Worm (Caenorhabditis elegans) whole organism, mixed stage, embryonic: Measurements from ENCODE around the gene srv-28.
A peak's percentile ranks its signal among the peaks of the same experiment; 100 is the strongest.

ENCODE experiments used
- M03D4.4 ChIP-seq: sonication (generic microtip); optimal IDR thresholded peaks from 2 replicates; lab custom pipeline; 2017; ENCODE audit warnings: mild to moderate bottlenecking, missing genetic modification characterization, missing compliant biosample characterization
- bed-3 ChIP-seq: fragments of 200-800 bp; sonication (Bioruptor generic); optimal IDR thresholded peaks from 3 replicates; lab custom pipeline; 2018; ENCODE audit warnings: mild to moderate bottlenecking, missing genetic modification characterization, moderate library complexity, missing compliant biosample characterization
- blmp-1 ChIP-seq: fragments of 150-350 bp; optimal IDR thresholded peaks from 2 replicates; lab custom pipeline; 2014; ENCODE audit warnings: missing biosample characterization, missing genetic modification characterization
- ceh-39 ChIP-seq: fragments of 150-350 bp; optimal IDR thresholded peaks from 2 replicates; lab custom pipeline; 2014; ENCODE audit warnings: missing biosample characterization, missing genetic modification characterization
- ceh-43 ChIP-seq: fragments of 200-800 bp; sonication (Bioruptor generic); optimal IDR thresholded peaks from 2 replicates; lab custom pipeline; 2018; ENCODE audit warnings: mild to moderate bottlenecking, missing genetic modification characterization, moderate library complexity, missing compliant biosample characterization
- ceh-83 ChIP-seq: fragments of 200-800 bp; sonication (Bioruptor generic); optimal IDR thresholded peaks from 2 replicates; lab custom pipeline; 2018; ENCODE audit warnings: mild to moderate bottlenecking, missing genetic modification characterization, missing compliant biosample characterization
- ces-1 ChIP-seq: fragments of 150-350 bp; optimal IDR thresholded peaks from 2 replicates; lab custom pipeline; 2014; ENCODE audit warnings: missing biosample characterization, missing genetic modification reagents, missing genetic modification characterization
- cnd-1 ChIP-seq: fragments of 200-800 bp; sonication (Bioruptor generic); optimal IDR thresholded peaks from 2 replicates; lab custom pipeline; 2018; ENCODE audit warnings: mild to moderate bottlenecking, missing genetic modification characterization, missing compliant biosample characterization
- drap-1 ChIP-seq: fragments of 200-800 bp; sonication (Bioruptor generic); optimal IDR thresholded peaks from 3 replicates; lab custom pipeline; 2018; ENCODE audit warnings: mild to moderate bottlenecking, missing genetic modification characterization, missing compliant biosample characterization
- elt-3 ChIP-seq: fragments of 150-350 bp; optimal IDR thresholded peaks from 2 replicates; lab custom pipeline; 2014; ENCODE audit warnings: missing biosample characterization, missing genetic modification characterization
- flh-1 ChIP-seq: fragments of 200-800 bp; sonication (Bioruptor generic); optimal IDR thresholded peaks from 2 replicates; lab custom pipeline; 2018; ENCODE audit warnings: mild to moderate bottlenecking, missing genetic modification characterization, moderate library complexity, missing compliant biosample characterization
- ham-2 ChIP-seq: fragments of 200-800 bp; sonication (Bioruptor generic); optimal IDR thresholded peaks from 2 replicates; lab custom pipeline; 2018; ENCODE audit warnings: mild to moderate bottlenecking, missing genetic modification characterization, missing compliant biosample characterization
- hlh-1 ChIP-seq: fragments of 150-350 bp; optimal IDR thresholded peaks from 2 replicates; lab custom pipeline; 2014; ENCODE audit warnings: missing biosample characterization, missing genetic modification reagents, missing genetic modification characterization
- lin-13 ChIP-seq: fragments of 150-350 bp; optimal IDR thresholded peaks from 2 replicates; lab custom pipeline; 2014; ENCODE audit warnings: missing biosample characterization, missing genetic modification characterization
- lin-32 ChIP-seq: fragments of 200-800 bp; sonication (Bioruptor generic); optimal IDR thresholded peaks from 2 replicates; lab custom pipeline; 2018; ENCODE audit warnings: mild to moderate bottlenecking, missing genetic modification characterization, missing compliant biosample characterization
- lsy-2 ChIP-seq: fragments of 150-350 bp; optimal IDR thresholded peaks from 2 replicates; lab custom pipeline; 2014; ENCODE audit warnings: missing biosample characterization, missing genetic modification characterization
- mab-5 ChIP-seq: fragments of 150-350 bp; optimal IDR thresholded peaks from 2 replicates; lab custom pipeline; 2014; ENCODE audit warnings: missing biosample characterization, missing genetic modification characterization
- mep-1 ChIP-seq: fragments of 150-350 bp; optimal IDR thresholded peaks from 2 replicates; lab custom pipeline; 2017; ENCODE audit warnings: missing biosample characterization, missing genetic modification reagents, missing genetic modification characterization, inconsistent platforms
- mls-2 ChIP-seq: sonication (generic microtip); optimal IDR thresholded peaks from 2 replicates; lab custom pipeline; 2016; ENCODE audit warnings: mild to moderate bottlenecking, missing genetic modification characterization, moderate library complexity, missing compliant biosample characterization
- nhr-2 ChIP-seq: fragments of 150-350 bp; optimal IDR thresholded peaks from 2 replicates; lab custom pipeline; 2014; ENCODE audit warnings: missing biosample characterization, missing genetic modification characterization
- nhr-237 ChIP-seq: fragments of 150-350 bp; optimal IDR thresholded peaks from 2 replicates; lab custom pipeline; 2014; ENCODE audit warnings: missing biosample characterization, missing genetic modification characterization
- nhr-28 ChIP-seq: fragments of 150-350 bp; optimal IDR thresholded peaks from 2 replicates; lab custom pipeline; 2014; ENCODE audit warnings: missing biosample characterization, missing genetic modification characterization
- nhr-76 ChIP-seq: sonication (generic microtip); optimal IDR thresholded peaks from 2 replicates; lab custom pipeline; 2017; ENCODE audit warnings: missing biosample characterization, missing genetic modification characterization
- pha-4 ChIP-seq: fragments of 150-350 bp; optimal IDR thresholded peaks from 2 replicates; lab custom pipeline; 2018; ENCODE audit warnings: missing biosample characterization, missing genetic modification reagents, missing genetic modification characterization
- sem-2 ChIP-seq: fragments of 200-800 bp; sonication (Bioruptor generic); optimal IDR thresholded peaks from 2 replicates; lab custom pipeline; 2018; ENCODE audit warnings: mild to moderate bottlenecking, missing genetic modification characterization, missing compliant biosample characterization
- snpc-4 ChIP-seq: fragments of 150-350 bp; optimal IDR thresholded peaks from 2 replicates; lab custom pipeline; 2014; ENCODE audit warnings: missing biosample characterization, missing genetic modification characterization
- sptf-1 ChIP-seq: sonication (generic microtip); optimal IDR thresholded peaks from 2 replicates; lab custom pipeline; 2017; ENCODE audit warnings: mild to moderate bottlenecking, missing genetic modification characterization, moderate library complexity, missing compliant biosample characterization
- tbx-8 ChIP-seq: fragments of 200-800 bp; sonication (Bioruptor generic); optimal IDR thresholded peaks from 2 replicates; lab custom pipeline; 2018; ENCODE audit warnings: mild to moderate bottlenecking, missing genetic modification characterization, moderate library complexity, missing compliant biosample characterization
- unc-120 ChIP-seq: sonication (generic microtip); optimal IDR thresholded peaks from 2 replicates; lab custom pipeline; 2017; ENCODE audit warnings: missing genetic modification characterization, missing compliant biosample characterization; ENCODE audit not compliant: poor library complexity, severe bottlenecking
- unc-39 ChIP-seq: fragments of 150-350 bp; optimal IDR thresholded peaks from 2 replicates; lab custom pipeline; 2014; ENCODE audit warnings: missing biosample characterization, missing genetic modification characterization
- unc-62 ChIP-seq: fragments of 150-350 bp; optimal IDR thresholded peaks from 2 replicates; lab custom pipeline; 2014; ENCODE audit warnings: missing biosample characterization, missing genetic modification reagents, missing genetic modification characterization
- zip-8 ChIP-seq: fragments of 150-350 bp; optimal IDR thresholded peaks from 2 replicates; lab custom pipeline; 2014; ENCODE audit warnings: missing biosample characterization, missing genetic modification characterization
- ztf-11 ChIP-seq: fragments of 150-350 bp; optimal IDR thresholded peaks from 2 replicates; lab custom pipeline; 2014; ENCODE audit warnings: missing biosample characterization, missing genetic modification characterization

srv-28 gene

DNA sequence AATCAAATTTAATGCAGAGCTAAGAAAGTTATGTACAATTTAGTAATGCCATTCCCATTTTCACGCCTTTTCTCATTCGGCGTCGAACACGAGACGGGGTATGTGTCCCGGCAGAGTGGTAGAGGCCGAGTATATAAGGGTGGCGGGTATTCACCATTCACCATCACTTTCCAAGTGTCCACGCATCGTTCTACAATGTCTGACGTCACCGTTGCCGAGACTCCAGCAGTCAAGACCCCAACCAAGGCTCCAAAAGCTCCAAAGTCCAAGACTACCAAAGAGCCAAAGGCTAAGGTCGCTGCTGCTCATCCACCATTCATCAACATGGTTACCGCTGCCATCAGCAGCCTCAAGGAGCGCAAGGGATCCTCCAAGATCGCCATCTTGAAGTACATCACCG lies 30.9 kb upstream of the srv-28 start, which contains the start of gene hil-2:
TSS of gene hil-2 (plus strand) at position 160 of the 400 bp plus-strand sequence.
- no peak for TF ChIP-seq ceh-83 (GFP tag; lab: Kevin White, UChicago)
- TF ChIP-seq lin-13 (tag; lab: Kevin White, UChicago): peak; percentile 75
- no peak for TF ChIP-seq ces-1 (GFP tag; lab: Kevin White, UChicago)
- TF ChIP-seq zip-8 (tag; lab: Kevin White, UChicago): peak; percentile 17
- no peak for TF ChIP-seq ztf-11 (tag; lab: Kevin White, UChicago)
- peak; percentile 61 for TF ChIP-seq mep-1 (tag; lab: Kevin White, UChicago)
- TF ChIP-seq, all 35 proteins: peak for 3

DNA sequence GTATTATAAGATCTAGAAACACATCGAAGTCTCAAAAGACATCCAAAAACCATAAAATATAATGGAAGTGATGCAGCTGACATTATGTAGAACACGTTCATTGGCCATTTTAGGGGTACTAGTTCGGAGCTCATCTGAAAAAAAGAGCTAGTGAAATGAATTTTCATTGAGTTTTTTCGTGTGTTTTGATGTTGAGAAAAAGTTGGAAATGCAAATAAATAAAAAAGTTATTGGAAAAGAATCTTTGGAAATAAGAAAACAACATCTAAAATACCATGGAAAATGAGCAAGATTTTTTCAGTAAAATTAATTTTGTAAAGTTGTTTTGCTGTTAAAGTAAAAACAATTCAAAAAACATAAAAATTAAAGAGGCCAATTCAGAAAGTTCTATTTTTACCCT lies 27.6 kb upstream of the srv-28 start, which contains the start of gene srv-24:
TSS of gene srv-24 (minus strand) at position 101 of the 400 bp plus-strand sequence.
- TF ChIP-seq lsy-2 (tag; lab: Kevin White, UChicago): no peak
- no peak for TF ChIP-seq drap-1 (GFP tag; lab: Kevin White, UChicago)
- no peak for TF ChIP-seq cnd-1 (tag; lab: Kevin White, UChicago)

DNA sequence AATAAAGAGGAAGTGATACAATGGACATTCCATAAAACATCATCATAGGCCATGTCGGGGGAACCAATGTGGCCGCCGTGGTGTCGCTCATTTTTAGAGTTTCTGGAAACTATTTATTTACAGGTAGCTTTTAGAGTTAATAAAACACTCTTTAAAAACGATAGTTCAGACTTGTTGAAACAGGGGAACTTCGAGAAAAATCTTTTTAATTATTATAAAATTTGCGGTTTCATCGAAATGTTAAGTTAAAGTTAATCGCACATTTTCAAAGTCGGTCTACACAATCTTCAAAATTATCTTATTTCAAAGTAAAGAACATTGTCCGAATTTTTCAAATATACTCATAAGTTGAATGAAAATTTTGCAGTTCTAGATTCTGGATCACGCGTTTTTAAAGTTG lies 21.1 kb upstream of the srv-28 start, which contains the start of gene ops-1:
TSS of gene ops-1 (minus strand) at position 101 of the 400 bp plus-strand sequence.
- no peak for TF ChIP-seq tbx-8 (GFP tag; lab: Kevin White, UChicago)

DNA sequence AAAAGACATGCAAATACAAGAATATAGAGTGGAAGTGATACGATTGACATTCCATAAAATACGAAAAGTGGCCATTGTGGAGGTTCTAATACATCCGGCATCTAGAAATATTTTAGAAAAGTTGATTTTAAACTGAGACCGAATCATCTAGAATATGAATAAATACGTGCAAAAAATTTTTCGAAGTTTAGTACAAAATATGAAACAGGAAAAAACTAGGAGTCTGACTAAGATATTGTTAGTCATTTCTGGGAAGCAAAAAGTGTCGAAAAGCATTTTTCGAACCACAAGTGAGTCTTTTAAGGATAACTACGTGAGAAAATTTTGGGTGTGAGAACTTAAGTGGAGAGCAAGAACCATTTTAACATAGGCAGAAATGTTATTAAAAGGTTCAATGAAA lies 19.0 kb upstream of the srv-28 start, which contains the start of gene srv-32:
TSS of gene srv-32 (minus strand) at position 101 of the 400 bp plus-strand sequence.
- TF ChIP-seq ztf-11 (tag; lab: Kevin White, UChicago) (no peak), unc-39 (tag; lab: Kevin White, UChicago) (no peak), tbx-8 (GFP tag; lab: Kevin White, UChicago) (no peak), unc-120 (tag; lab: Kevin White, UChicago) (no peak), M03D4.4 (tag; lab: Kevin White, UChicago) (no peak), nhr-237 (tag; lab: Kevin White, UChicago) (no peak), bed-3 (no peak), sem-2 (GFP tag; lab: Kevin White, UChicago) (no peak), ceh-39 (tag; lab: Kevin White, UChicago) (no peak)

DNA sequence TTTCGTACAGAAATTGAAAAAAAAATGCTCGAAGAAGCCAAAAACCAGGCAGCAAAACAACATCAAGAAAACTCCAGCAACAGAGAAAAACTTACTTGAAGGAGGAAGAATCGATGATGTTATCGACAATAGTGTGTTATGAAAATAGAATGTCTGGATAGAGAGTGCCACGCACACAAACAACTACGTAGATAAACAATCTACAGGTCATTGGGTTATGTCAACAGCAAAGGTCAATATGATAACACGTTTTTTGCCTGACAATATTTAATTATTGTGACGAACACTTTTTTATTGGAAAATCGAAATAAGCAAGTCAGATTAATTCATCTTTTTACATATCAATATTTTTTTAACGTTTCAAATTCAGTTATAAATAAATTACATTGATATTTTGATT lies 16.2 kb upstream of the srv-28 start, which contains the start of gene sams-5:
TSS of gene sams-5 (minus strand) at position 131 of the 400 bp plus-strand sequence.
- no peak for TF ChIP-seq blmp-1 (tag; lab: Kevin White, UChicago)
- TF ChIP-seq sem-2 (GFP tag; lab: Kevin White, UChicago): no peak
- no peak for TF ChIP-seq lin-32
- TF ChIP-seq pha-4 (tag; lab: Kevin White, UChicago): no peak
- TF ChIP-seq mep-1 (tag; lab: Kevin White, UChicago): no peak
- TF ChIP-seq drap-1 (GFP tag; lab: Kevin White, UChicago): no peak
- TF ChIP-seq nhr-76 (tag; lab: Kevin White, UChicago): no peak
- no peak for TF ChIP-seq ceh-39 (tag; lab: Kevin White, UChicago)
- no peak for TF ChIP-seq nhr-28 (tag; lab: Kevin White, UChicago)
- no peak for TF ChIP-seq cnd-1 (tag; lab: Kevin White, UChicago)
- TF ChIP-seq ces-1 (GFP tag; lab: Kevin White, UChicago): no peak
- TF ChIP-seq snpc-4 (tag; lab: Kevin White, UChicago): no peak
- no peak for TF ChIP-seq mab-5
- no peak for TF ChIP-seq nhr-237 (tag; lab: Kevin White, UChicago)
- no peak for TF ChIP-seq flh-1 (GFP tag; lab: Kevin White, UChicago)
- no peak for TF ChIP-seq nhr-2 (tag; lab: Kevin White, UChicago)
- no peak for TF ChIP-seq ham-2

DNA sequence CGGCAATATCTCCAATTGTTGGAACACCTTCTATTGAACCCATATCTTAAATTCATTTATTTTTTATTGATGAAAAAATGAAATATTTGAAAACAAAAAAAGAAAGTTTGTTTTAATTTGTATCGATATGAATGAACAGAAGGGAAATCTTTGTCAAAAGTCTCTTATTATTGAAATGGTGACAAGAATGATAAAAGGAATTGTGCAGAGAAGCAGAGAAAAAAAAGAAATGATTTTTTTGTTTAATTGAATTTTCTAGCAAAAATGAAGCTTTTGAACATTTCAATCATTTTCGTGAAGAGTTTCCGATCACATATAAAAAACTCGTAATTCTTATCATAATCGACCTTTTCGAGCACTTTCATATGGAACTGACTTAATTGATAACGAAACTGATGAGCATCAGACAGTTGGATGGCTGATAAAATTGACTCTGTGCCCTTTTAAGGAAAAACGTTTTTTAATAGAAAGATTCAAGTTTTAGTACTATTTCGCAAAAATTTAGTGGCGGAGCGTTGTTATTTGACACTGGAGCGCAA lies 12.6 kb upstream of the srv-28 start, which contains the start of the genes aat-4 and T13A10.1:
TSS of gene aat-4 (minus strand) at position 51 of the 539 bp plus-strand sequence.
TSS of gene T13A10.1 (plus strand) at position 411 of the 539 bp plus-strand sequence.
- TF ChIP-seq ham-2 (no peak), hlh-1 (tag; lab: Kevin White, UChicago) (no peak), elt-3 (tag; lab: Kevin White, UChicago) (no peak), bed-3 (no peak), drap-1 (GFP tag; lab: Kevin White, UChicago) (no peak), mep-1 (tag; lab: Kevin White, UChicago) (no peak), ceh-43 (GFP tag; lab: Kevin White, UChicago) (no peak), lin-32 (no peak), sem-2 (GFP tag; lab: Kevin White, UChicago) (no peak), unc-62 (GFP tag; lab: Kevin White, UChicago) (no peak), zip-8 (tag; lab: Kevin White, UChicago) (no peak), pha-4 (tag; lab: Kevin White, UChicago) (no peak), sptf-1 (tag; lab: Kevin White, UChicago) (no peak), nhr-76 (tag; lab: Kevin White, UChicago) (no peak), blmp-1 (tag; lab: Kevin White, UChicago) (no peak), unc-39 (tag; lab: Kevin White, UChicago) (no peak), mls-2 (tag; lab: Kevin White, UChicago) (no peak)
